Worm (Caenorhabditis elegans): ENCODE measurements around the gene puf-12.

Gene puf-12

ce11 chrII:10137358-10137757 is 37.2 kb downstream of the puf-12 start, which contains the start of gene phg-1:
TSS of gene phg-1 (plus strand) at chrII:10137658.
- TF ChIP-seq unc-86 (tag; optimal IDR thresholded peaks at IDR 0.05) (no peak), ceh-22 (tag; optimal IDR thresholded peaks at IDR 0.05) (no peak)

ce11 chrII:10139177-10139640 is 39.1 kb downstream of the puf-12 start, which contains the start of gene asah-2:
TSS of gene asah-2 (plus strand) at chrII:10139590.
- TF ChIP-seq dmd-4 (tag; optimal IDR thresholded peaks at IDR 0.05; ENCODE audit: borderline replicate concordance) (no peak), sox-2 (GFP tag; IDR thresholded peaks at IDR 0.05) (no peak), ets-4 (tag; optimal IDR thresholded peaks at IDR 0.05) (no peak), eyg-1 (tag; optimal IDR thresholded peaks at IDR 0.05) (no peak), ama-1 (optimal IDR thresholded peaks at IDR 0.05) (no peak), rnt-1 (tag; optimal IDR thresholded peaks at IDR 0.05) (no peak), pag-3 (tag; optimal IDR thresholded peaks at IDR 0.05; ENCODE audit: borderline replicate concordance) (no peak), unc-55 (GFP tag; optimal IDR thresholded peaks at IDR 0.05) (no peak), ref-2 (tag; optimal IDR thresholded peaks at IDR 0.05) (no peak), C38D4.7 (GFP tag; optimal IDR thresholded peaks at IDR 0.05) (no peak), elt-2 (tag; optimal IDR thresholded peaks at IDR 0.05) (no peak), tbx-7 (tag; optimal IDR thresholded peaks at IDR 0.05) (no peak), tbx-2 (tag; optimal IDR thresholded peaks at IDR 0.05) (no peak), ceh-45 (GFP tag; IDR thresholded peaks at IDR 0.05) (no peak), nhr-11 (tag; optimal IDR thresholded peaks at IDR 0.05) (no peak), odd-2 (tag; optimal IDR thresholded peaks at IDR 0.05) (no peak), ceh-14 (tag; optimal IDR thresholded peaks at IDR 0.05) (no peak), madf-2 (tag; optimal IDR thresholded peaks at IDR 0.05) (no peak), pat-9 (tag; optimal IDR thresholded peaks at IDR 0.05) (no peak)

DNA sequence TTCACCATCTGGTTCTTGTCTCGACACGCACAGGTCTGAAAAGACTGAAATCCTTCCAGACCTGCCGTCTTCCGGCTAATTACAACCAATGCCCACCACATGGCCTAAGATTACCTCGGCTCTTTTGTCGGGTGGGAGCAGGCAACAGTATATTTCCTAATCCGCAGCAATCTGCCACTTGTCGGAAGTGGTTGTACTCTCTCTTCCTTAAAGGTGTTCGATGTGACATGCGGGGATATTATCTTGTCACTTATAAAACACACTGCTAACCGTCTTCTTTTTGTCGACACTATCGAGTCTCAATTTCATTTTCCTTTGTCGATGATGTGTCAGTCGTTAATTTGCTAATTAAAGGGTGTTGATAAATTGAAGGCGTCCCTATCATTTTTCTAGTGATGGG is 44.0 kb downstream of the puf-12 start, which contains the start of gene F27E5.3:
Gene F27E5.3, minus strand, starts transcription at position 101 of the 400 bp plus-strand sequence.
- TF ChIP-seq tbx-2 (tag; optimal IDR thresholded peaks at IDR 0.05), result no peak

DNA sequence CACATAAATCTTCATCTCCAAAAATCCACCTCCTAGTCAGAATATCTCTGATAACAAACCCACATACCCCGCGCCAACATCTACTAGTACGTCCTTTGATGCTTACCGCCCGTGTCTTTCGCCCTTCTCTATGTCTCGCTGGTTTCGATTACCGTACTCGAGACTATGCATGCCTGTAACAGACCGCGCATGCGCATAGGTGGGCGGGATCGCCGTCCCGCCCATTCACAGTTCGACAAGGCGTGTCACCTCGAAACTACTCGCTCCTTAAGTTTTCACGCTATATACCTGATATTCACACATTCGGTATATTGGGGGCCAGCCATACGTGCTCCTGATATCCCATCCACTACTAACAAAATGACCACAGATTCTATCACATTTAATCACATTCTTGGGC is 46.4 kb downstream of the puf-12 start, which contains the start of gene pax-3:
Gene pax-3, plus strand, starts transcription at position 83 of the 400 bp plus-strand sequence.
- no peak for TF ChIP-seq ref-2 (tag; optimal IDR thresholded peaks at IDR 0.05)
- TF ChIP-seq nfya-1 (tag; optimal IDR thresholded peaks at IDR 0.05), result peak; percentile 69
- no peak for TF ChIP-seq pat-9 (tag; optimal IDR thresholded peaks at IDR 0.05)

ce11 chrII:10147502-10147901 is 47.4 kb downstream of the puf-12 start:
- TF ChIP-seq elt-2 (tag; optimal IDR thresholded peaks at IDR 0.05), result no peak
- TF ChIP-seq lim-6 (tag; optimal IDR thresholded peaks at IDR 0.05), result no peak
- no peak for TF ChIP-seq ceh-48 (tag; optimal IDR thresholded peaks at IDR 0.05)
- TF ChIP-seq ceh-9 (tag; optimal IDR thresholded peaks at IDR 0.05), result no peak
- TF ChIP-seq eyg-1 (tag; optimal IDR thresholded peaks at IDR 0.05), result no peak
- TF ChIP-seq ceh-6 (GFP tag; optimal IDR thresholded peaks at IDR 0.05), result no peak
- TF ChIP-seq ztf-16 (tag; optimal IDR thresholded peaks at IDR 0.05), result no peak
- no peak for TF ChIP-seq T23F11.4 (GFP tag; optimal IDR thresholded peaks at IDR 0.05)
- TF ChIP-seq syd-9 (tag; optimal IDR thresholded peaks at IDR 0.05), result no peak
- no peak for TF ChIP-seq C38D4.7 (GFP tag; optimal IDR thresholded peaks at IDR 0.05)
- no peak for TF ChIP-seq C08G9.2 (tag; optimal IDR thresholded peaks at IDR 0.05)
- no peak for TF ChIP-seq lin-11 (tag; optimal IDR thresholded peaks at IDR 0.05)
- TF ChIP-seq ahr-1 (tag; optimal IDR thresholded peaks at IDR 0.05), result no peak
- TF ChIP-seq pag-3 (tag; optimal IDR thresholded peaks at IDR 0.05; ENCODE audit: borderline replicate concordance), result no peak
- no peak for TF ChIP-seq unc-55 (GFP tag; optimal IDR thresholded peaks at IDR 0.05)
- TF ChIP-seq madf-2 (tag; optimal IDR thresholded peaks at IDR 0.05), result no peak
- TF ChIP-seq unc-3 (GFP tag; conservative IDR thresholded peaks at IDR 0.05), result no peak
- TF ChIP-seq unc-3 (tag; optimal IDR thresholded peaks at IDR 0.05), result no peak

Measured in whole organism, late embryonic.